Fruit fly (Drosophila melanogaster): ENCODE results near the gene Trf2.

- TF ChIP-seq CG12768 (GFP tag; optimal IDR thresholded peaks at IDR 0.05) (no peak), CG7045 (GFP tag; optimal IDR thresholded peaks at IDR 0.05) (no peak), CG7101 (tag; optimal IDR thresholded peaks at IDR 0.05) (no peak), CG11617 (GFP tag; optimal IDR thresholded peaks at IDR 0.05) (no peak), CG33017 (tag; optimal IDR thresholded peaks at IDR 0.05) (no peak), Crg-1 (GFP tag; optimal IDR thresholded peaks at IDR 0.05) (no peak), cnc (optimal IDR thresholded peaks at IDR 0.05) (no peak), cic (GFP tag; optimal IDR thresholded peaks at IDR 0.05) (no peak), kay (GFP tag; ENCODE audit: borderline replicate concordance) (no peak), tj (GFP tag; optimal IDR thresholded peaks at IDR 0.05) (no peak), CG5204 (GFP tag; optimal IDR thresholded peaks at IDR 0.05) (no peak), pad (GFP tag; optimal IDR thresholded peaks at IDR 0.05) (no peak)
These were observed 7.9 kb downstream of the Trf2 start for dm6 chrX:8416956-8417355.

Data from whole organism, adult.